Fruit fly (Drosophila melanogaster): Measurements from ENCODE around the gene CG46434.

DNA sequence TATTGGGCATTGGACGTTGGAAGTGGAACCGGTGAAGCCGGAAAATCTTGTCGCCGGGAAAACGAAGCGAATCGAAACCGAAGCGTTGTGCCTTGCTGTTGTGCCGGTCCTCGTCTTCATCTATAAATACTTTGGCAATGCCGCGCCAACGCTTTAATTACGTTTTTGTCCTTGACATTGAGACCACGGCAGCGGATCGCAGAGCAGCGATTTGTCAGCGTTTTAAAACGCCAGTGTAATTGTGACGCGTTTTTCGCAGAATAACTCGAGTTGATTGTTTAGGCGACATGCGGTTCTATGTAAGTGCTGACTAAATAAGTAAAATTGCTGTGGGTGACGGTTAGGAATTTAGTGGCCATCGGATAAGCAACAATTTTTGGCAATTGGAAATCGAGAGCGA is 22.9 kb downstream of the CG46434 start:
- TF ChIP-seq insv (optimal IDR thresholded peaks at IDR 0.05) (no peak), psq (optimal IDR thresholded peaks at IDR 0.05) (no peak), h (optimal IDR thresholded peaks at IDR 0.05) (no peak), Myc (optimal IDR thresholded peaks at IDR 0.05) (no peak)
